Worm (Caenorhabditis elegans) whole organism, L3 larva: Measurements from ENCODE around the gene F58E2.4.

Experiments
- ama-1 ChIP-seq: fragments of 150-350 bp; optimal IDR thresholded peaks from 2 replicates; lab custom pipeline; 2018
- ceh-82 ChIP-seq: fragments of 150-350 bp; optimal IDR thresholded peaks from 2 replicates; lab custom pipeline; 2014; ENCODE audit warnings: missing biosample characterization, missing genetic modification characterization
- egl-27 ChIP-seq: sonication (generic microtip); optimal IDR thresholded peaks from 4 replicates; lab custom pipeline; 2017; ENCODE audit warnings: missing biosample characterization, missing genetic modification reagents, missing genetic modification characterization
- fkh-10 ChIP-seq: sonication (generic microtip); optimal IDR thresholded peaks from 2 replicates; lab custom pipeline; 2017; ENCODE audit warnings: missing biosample characterization, missing genetic modification reagents, missing genetic modification characterization
- lin-15B ChIP-seq: fragments of 150-350 bp; optimal IDR thresholded peaks from 2 replicates; lab custom pipeline; 2014; ENCODE audit warnings: missing biosample characterization, missing genetic modification characterization
- nhr-11 ChIP-seq: fragments of 150-350 bp; optimal IDR thresholded peaks from 2 replicates; lab custom pipeline; 2014; ENCODE audit warnings: missing biosample characterization, missing genetic modification characterization
- nhr-12 ChIP-seq: fragments of 150-350 bp; optimal IDR thresholded peaks from 2 replicates; lab custom pipeline; 2014; ENCODE audit warnings: missing biosample characterization, missing genetic modification characterization
- nhr-237 ChIP-seq: fragments of 150-350 bp; optimal IDR thresholded peaks from 2 replicates; lab custom pipeline; 2014; ENCODE audit warnings: missing biosample characterization, missing genetic modification characterization
- nhr-25 ChIP-seq: sonication (generic microtip); optimal IDR thresholded peaks from 2 replicates; lab custom pipeline; 2017; ENCODE audit warnings: missing biosample characterization, missing genetic modification characterization
- tbx-2 ChIP-seq: sonication (generic microtip); optimal IDR thresholded peaks from 2 replicates; lab custom pipeline; 2016; ENCODE audit warnings: mild to moderate bottlenecking, missing genetic modification characterization, missing compliant biosample characterization
- unc-39 ChIP-seq: sonication (generic microtip); optimal IDR thresholded peaks from 4 replicates; lab custom pipeline; 2017; ENCODE audit warnings: missing biosample characterization, missing genetic modification characterization

- TF ChIP-seq fkh-10: no peak
- TF ChIP-seq nhr-12: no peak
- no peak for TF ChIP-seq nhr-237 (tag; lab: Kevin White, UChicago)
- TF ChIP-seq ceh-82 (tag; lab: Kevin White, UChicago): no peak
- TF ChIP-seq unc-39 (tag; lab: Kevin White, UChicago): no peak
- TF ChIP-seq egl-27 (tag; lab: Kevin White, UChicago): no peak
- TF ChIP-seq nhr-25 (tag; lab: Kevin White, UChicago): no peak
- TF ChIP-seq ama-1 (lab: Kevin White, UChicago): no peak
- TF ChIP-seq tbx-2 (tag; lab: Kevin White, UChicago): no peak
- TF ChIP-seq lin-15B (tag; lab: Kevin White, UChicago): no peak
- TF ChIP-seq nhr-11: no peak
Measured at ce11 chrIV:3467128-3467527, 3.9 kb downstream of the F58E2.4 start, which contains the start of gene F58E2.3.
